Fruit fly (Drosophila melanogaster) Kc167 (cell line): ENCODE data around the gene Cep290.

ENCODE experiments used
- Myc ChIP-seq: fragments of >200 bp; optimal IDR thresholded peaks from 2 replicates; lab custom pipeline; 2017; ENCODE audit warnings: missing external identifiers
- Sin3A ChIP-seq: fragments of >200 bp; optimal IDR thresholded peaks from 2 replicates; lab custom pipeline; 2018; ENCODE audit warnings: missing external identifiers
- h ChIP-seq: fragments of >200 bp; optimal IDR thresholded peaks from 3 replicates; lab custom pipeline; 2018; ENCODE audit warnings: missing external identifiers
- insv ChIP-seq: fragments of >200 bp; optimal IDR thresholded peaks from 3 replicates; lab custom pipeline; 2018; ENCODE audit warnings: missing external identifiers
- psq ChIP-seq: fragments of >200 bp; optimal IDR thresholded peaks from 2 replicates; lab custom pipeline; 2017; ENCODE audit warnings: missing external identifiers
- ttk ChIP-seq: sonication (Bioruptor generic); optimal IDR thresholded peaks from 2 replicates; lab custom pipeline; 2017; ENCODE audit warnings: missing external identifiers

DNA sequence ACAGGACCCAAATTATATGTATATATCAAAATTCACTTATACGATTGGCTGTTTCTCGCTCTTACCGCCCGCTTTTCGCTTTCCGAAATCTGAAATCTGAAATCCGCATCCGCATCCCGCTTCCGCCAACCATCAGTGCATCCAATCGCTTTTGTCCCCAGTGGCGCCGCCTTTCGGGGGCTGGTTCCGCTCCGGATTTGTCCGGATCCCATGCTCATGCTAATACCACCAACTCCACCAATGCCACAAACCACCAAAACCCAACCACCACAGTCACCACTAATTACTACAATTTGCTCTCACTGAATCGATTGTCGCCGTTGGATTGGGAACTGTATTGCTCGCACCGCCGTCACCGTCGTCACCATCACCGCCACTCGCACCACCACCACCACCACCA lies 25.1 kb downstream of the Cep290 start:
- TF ChIP-seq psq = no peak
- TF ChIP-seq Sin3A (lab: Kevin White, UChicago) = no peak
- no peak for TF ChIP-seq ttk (lab: Kevin White, UChicago)
- TF ChIP-seq h (lab: Kevin White, UChicago) = no peak
- TF ChIP-seq insv = no peak
- no peak for TF ChIP-seq Myc (lab: Kevin White, UChicago)
